Worm (Caenorhabditis elegans) whole organism, L1 larva: ENCODE measurements around the gene Y62E10A.23.

Experiments used
- C16A3.4 ChIP-seq: fragments of 150-350 bp; optimal IDR thresholded peaks from 2 replicates; lab custom pipeline; 2014; ENCODE audit warnings: missing biosample characterization, missing genetic modification characterization
- F16B12.6 ChIP-seq: fragments of 150-350 bp; optimal IDR thresholded peaks from 2 replicates; lab custom pipeline; 2014; ENCODE audit warnings: missing biosample characterization, missing genetic modification characterization
- Y116A8C.19 ChIP-seq: sonication (generic microtip); optimal IDR thresholded peaks from 2 replicates; lab custom pipeline; 2016; ENCODE audit warnings: missing compliant biosample characterization, missing genetic modification characterization, borderline replicate concordance
- alr-1 ChIP-seq: fragments of 200-800 bp; sonication (Bioruptor generic); optimal IDR thresholded peaks from 2 replicates; lab custom pipeline; 2018; ENCODE audit warnings: borderline replicate concordance, mild to moderate bottlenecking, missing genetic modification characterization, missing compliant biosample characterization
- aly-2 ChIP-seq: fragments of 150-350 bp; optimal IDR thresholded peaks from 2 replicates; lab custom pipeline; 2014; ENCODE audit warnings: missing biosample characterization, missing genetic modification characterization
- blmp-1 ChIP-seq: fragments of 150-350 bp; optimal IDR thresholded peaks from 2 replicates; lab custom pipeline; 2014; ENCODE audit warnings: missing biosample characterization, missing genetic modification characterization
- ceh-8 ChIP-seq: fragments of 200-800 bp; sonication (Bioruptor generic); optimal IDR thresholded peaks from 2 replicates; lab custom pipeline; 2018; ENCODE audit warnings: mild to moderate bottlenecking, missing genetic modification characterization, moderate library complexity, missing compliant biosample characterization
- ceh-82 ChIP-seq, 3 experiments: fragments of 150-350 bp in 1 of 3; sonication (generic microtip) in 2 of 3; optimal IDR thresholded peaks; 2 replicates each; lab custom pipeline; 2014 to 2017; ENCODE audit warnings: missing biosample characterization in 3 of 3, missing genetic modification characterization in 3 of 3
- ceh-90 ChIP-seq: sonication (generic microtip); optimal IDR thresholded peaks from 2 replicates; lab custom pipeline; 2016; ENCODE audit warnings: missing genetic modification characterization, missing compliant biosample characterization
- dpl-1 ChIP-seq, 3 experiments: fragments of 150-350 bp in 2 of 3; sonication (generic microtip) in 1 of 3; optimal IDR thresholded peaks; 2 replicates each; lab custom pipeline; 2014 to 2017; ENCODE audit warnings: missing biosample characterization in 3 of 3, missing genetic modification characterization in 3 of 3, missing genetic modification reagents in 3 of 3
- egl-13 ChIP-seq: sonication (generic microtip); optimal IDR thresholded peaks from 2 replicates; lab custom pipeline; 2016; ENCODE audit warnings: missing genotype, missing genetic modification reagents, missing genetic modification characterization, missing compliant biosample characterization
- egl-27 ChIP-seq, 2 experiments: fragments of 150-350 bp in 1 of 2; sonication (generic microtip); optimal IDR thresholded peaks; 3 replicates each; lab custom pipeline; 2017 to 2018; ENCODE audit warnings: missing biosample characterization in 2 of 2, missing genetic modification characterization in 2 of 2, missing genetic modification reagents in 2 of 2
- elt-2 ChIP-seq: sonication (generic microtip); optimal IDR thresholded peaks from 2 replicates; lab custom pipeline; 2016; ENCODE audit warnings: missing genetic modification characterization, mild to moderate bottlenecking, inconsistent platforms, missing compliant biosample characterization, missing genetic modification reagents
- fkh-10 ChIP-seq: sonication (generic microtip); optimal IDR thresholded peaks from 2 replicates; lab custom pipeline; 2017; ENCODE audit warnings: missing biosample characterization, missing genetic modification reagents, missing genetic modification characterization
- fkh-8 ChIP-seq: sonication (generic microtip); optimal IDR thresholded peaks from 2 replicates; lab custom pipeline; 2016; ENCODE audit warnings: mild to moderate bottlenecking, missing genetic modification characterization, missing compliant biosample characterization
- fos-1 ChIP-seq: fragments of 150-350 bp; optimal IDR thresholded peaks from 2 replicates; lab custom pipeline; 2014; ENCODE audit warnings: missing biosample characterization, missing genetic modification characterization
- hlh-4 ChIP-seq: sonication (generic microtip); optimal IDR thresholded peaks from 2 replicates; lab custom pipeline; 2016; ENCODE audit warnings: mild to moderate bottlenecking, missing genetic modification characterization, missing compliant biosample characterization
- irx-1 ChIP-seq: sonication (generic microtip); optimal IDR thresholded peaks from 2 replicates; lab custom pipeline; 2016; ENCODE audit warnings: missing genetic modification characterization, missing compliant biosample characterization
- jun-1 ChIP-seq: fragments of 150-350 bp; optimal IDR thresholded peaks from 2 replicates; lab custom pipeline; 2014; ENCODE audit warnings: missing biosample characterization, missing genetic modification reagents, missing genetic modification characterization
- lin-13 ChIP-seq: fragments of 150-350 bp; optimal IDR thresholded peaks from 2 replicates; lab custom pipeline; 2014; ENCODE audit warnings: missing biosample characterization, missing genetic modification reagents, missing genetic modification characterization
- lin-14 ChIP-seq: fragments of 200-800 bp; sonication (Bioruptor generic); optimal IDR thresholded peaks from 2 replicates; lab custom pipeline; 2018; ENCODE audit warnings: mild to moderate bottlenecking, missing genetic modification characterization, moderate library complexity, missing compliant biosample characterization
- lin-15B ChIP-seq: fragments of 150-350 bp; sonication (generic microtip); optimal IDR thresholded peaks from 3 replicates; lab custom pipeline; 2014; ENCODE audit warnings: missing biosample characterization, missing genetic modification characterization
- lin-35 ChIP-seq, 2 experiments: fragments of 150-350 bp; optimal IDR thresholded peaks; 2 replicates each; lab custom pipeline; 2014; ENCODE audit warnings: missing biosample characterization in 2 of 2, missing genetic modification characterization in 2 of 2, missing genetic modification reagents in 2 of 2
- lsy-2 ChIP-seq, 2 experiments: fragments of 150-350 bp; optimal IDR thresholded peaks; 2 replicates each; lab custom pipeline; 2014; ENCODE audit warnings: missing biosample characterization in 2 of 2, missing genetic modification characterization in 2 of 2
- mab-9 ChIP-seq: fragments of 200-800 bp; sonication (Bioruptor generic); IDR thresholded peaks from 2 replicates; pipeline ENCODE4 v1.3.6; 2022; ENCODE audit warnings: missing genetic modification reagents, missing genetic modification characterization, missing compliant biosample characterization
- mdl-1 ChIP-seq, 2 experiments: fragments of 150-350 bp; optimal IDR thresholded peaks; 2 replicates each; lab custom pipeline; 2014 to 2017; ENCODE audit warnings: missing biosample characterization in 2 of 2, missing genetic modification characterization in 2 of 2, inconsistent platforms in 1 of 2
- mef-2 ChIP-seq: fragments of 150-350 bp; optimal IDR thresholded peaks from 2 replicates; lab custom pipeline; 2014; ENCODE audit warnings: missing biosample characterization, missing genetic modification characterization
- mep-1 ChIP-seq: fragments of 150-350 bp; optimal IDR thresholded peaks from 2 replicates; lab custom pipeline; 2014; ENCODE audit warnings: missing biosample characterization, missing genetic modification characterization
- nhr-19 ChIP-seq: fragments of 200-800 bp; sonication (Bioruptor generic); conservative IDR thresholded peaks from 2 replicates; pipeline ENCODE4 v1.3.6; 2022; ENCODE audit warnings: missing genetic modification characterization, missing compliant biosample characterization
- nhr-20 ChIP-seq: sonication (generic microtip); optimal IDR thresholded peaks from 2 replicates; lab custom pipeline; 2016; ENCODE audit warnings: mild to moderate bottlenecking, missing genetic modification characterization, missing compliant biosample characterization
- nhr-237 ChIP-seq: fragments of 150-350 bp; optimal IDR thresholded peaks from 2 replicates; lab custom pipeline; 2014; ENCODE audit warnings: missing biosample characterization, missing genetic modification characterization
- nhr-47 ChIP-seq: sonication (generic microtip); optimal IDR thresholded peaks from 2 replicates; lab custom pipeline; 2016; ENCODE audit warnings: mild to moderate bottlenecking, missing genetic modification characterization, moderate library complexity, missing compliant biosample characterization
- nhr-71 ChIP-seq: sonication (generic microtip); optimal IDR thresholded peaks from 2 replicates; lab custom pipeline; 2016; ENCODE audit warnings: mild to moderate bottlenecking, missing genetic modification characterization, moderate library complexity, missing compliant biosample characterization
- nhr-77 ChIP-seq: fragments of 150-350 bp; optimal IDR thresholded peaks from 2 replicates; lab custom pipeline; 2014; ENCODE audit warnings: missing biosample characterization, missing genetic modification characterization
- nhr-90 ChIP-seq: sonication (generic microtip); optimal IDR thresholded peaks from 2 replicates; lab custom pipeline; 2016; ENCODE audit warnings: mild to moderate bottlenecking, missing genetic modification characterization, missing compliant biosample characterization; ENCODE audit not compliant: poor library complexity
- pag-3 ChIP-seq: sonication (generic microtip); optimal IDR thresholded peaks from 2 replicates; lab custom pipeline; 2017; ENCODE audit warnings: missing genetic modification characterization, mild to moderate bottlenecking, missing compliant biosample characterization, antibody characterized with exemption, borderline replicate concordance; ENCODE audit not compliant: insufficient read depth
- pax-3 ChIP-seq: fragments of 200-800 bp; sonication (Bioruptor generic); optimal IDR thresholded peaks from 2 replicates; lab custom pipeline; 2018; ENCODE audit warnings: mild to moderate bottlenecking, missing genetic modification characterization, moderate library complexity, missing compliant biosample characterization
- rnt-1 ChIP-seq: sonication (generic microtip); optimal IDR thresholded peaks from 2 replicates; lab custom pipeline; 2016; ENCODE audit warnings: mild to moderate bottlenecking, missing genetic modification characterization, moderate library complexity, missing compliant biosample characterization
- snpc-4 ChIP-seq: fragments of 150-350 bp; optimal IDR thresholded peaks from 2 replicates; lab custom pipeline; 2014; ENCODE audit warnings: missing biosample characterization, missing genetic modification characterization
- sox-4 ChIP-seq: sonication (generic microtip); optimal IDR thresholded peaks from 2 replicates; lab custom pipeline; 2016; ENCODE audit warnings: missing genetic modification characterization, missing compliant biosample characterization
- sptf-1 ChIP-seq: fragments of 150-350 bp; optimal IDR thresholded peaks from 2 replicates; lab custom pipeline; 2014; ENCODE audit warnings: missing biosample characterization, missing genetic modification characterization
- swsn-7 ChIP-seq: sonication (generic microtip); optimal IDR thresholded peaks from 2 replicates; lab custom pipeline; 2016; ENCODE audit warnings: missing genetic modification characterization, missing compliant biosample characterization
- tlp-1 ChIP-seq: fragments of 150-350 bp; optimal IDR thresholded peaks from 2 replicates; lab custom pipeline; 2014; ENCODE audit warnings: missing biosample characterization, missing genetic modification characterization
- unc-130 ChIP-seq: fragments of 150-350 bp; optimal IDR thresholded peaks from 2 replicates; lab custom pipeline; 2017; ENCODE audit warnings: missing biosample characterization, missing genetic modification characterization, inconsistent platforms
- unc-30 ChIP-seq: sonication (generic microtip); optimal IDR thresholded peaks from 2 replicates; lab custom pipeline; 2017; ENCODE audit warnings: missing biosample characterization, missing genetic modification characterization
- unc-62 ChIP-seq: fragments of 150-350 bp; optimal IDR thresholded peaks from 2 replicates; lab custom pipeline; 2014; ENCODE audit warnings: missing biosample characterization, missing genetic modification reagents, missing genetic modification characterization
- unc-86 ChIP-seq: sonication (generic microtip); optimal IDR thresholded peaks from 2 replicates; lab custom pipeline; 2016; ENCODE audit warnings: missing genetic modification characterization, missing compliant biosample characterization
- unc-98 ChIP-seq: fragments of 200-800 bp; sonication (Bioruptor generic); IDR thresholded peaks from 2 replicates; pipeline ENCODE4 v1.3.6; 2022; ENCODE audit warnings: missing genetic modification characterization, missing compliant biosample characterization
- vab-15 ChIP-seq: sonication (generic microtip); optimal IDR thresholded peaks from 2 replicates; lab custom pipeline; 2017; ENCODE audit warnings: missing genotype, mild to moderate bottlenecking, missing genetic modification characterization, missing compliant biosample characterization
- zip-4 ChIP-seq: fragments of 200-800 bp; sonication (Bioruptor generic); optimal IDR thresholded peaks from 2 replicates; lab custom pipeline; 2018; ENCODE audit warnings: mild to moderate bottlenecking, missing genetic modification characterization, moderate library complexity, missing compliant biosample characterization
- ztf-11 ChIP-seq, 2 experiments: sonication (generic microtip); optimal IDR thresholded peaks; 2 replicates each; lab custom pipeline; 2016 to 2017; ENCODE audit warnings: missing genetic modification characterization in 2 of 2, missing biosample characterization in 1 of 2, missing compliant biosample characterization in 1 of 2
- ztf-4 ChIP-seq: fragments of 150-350 bp; optimal IDR thresholded peaks from 2 replicates; lab custom pipeline; 2014; ENCODE audit warnings: missing biosample characterization, missing genetic modification characterization

Gene Y62E10A.23

DNA sequence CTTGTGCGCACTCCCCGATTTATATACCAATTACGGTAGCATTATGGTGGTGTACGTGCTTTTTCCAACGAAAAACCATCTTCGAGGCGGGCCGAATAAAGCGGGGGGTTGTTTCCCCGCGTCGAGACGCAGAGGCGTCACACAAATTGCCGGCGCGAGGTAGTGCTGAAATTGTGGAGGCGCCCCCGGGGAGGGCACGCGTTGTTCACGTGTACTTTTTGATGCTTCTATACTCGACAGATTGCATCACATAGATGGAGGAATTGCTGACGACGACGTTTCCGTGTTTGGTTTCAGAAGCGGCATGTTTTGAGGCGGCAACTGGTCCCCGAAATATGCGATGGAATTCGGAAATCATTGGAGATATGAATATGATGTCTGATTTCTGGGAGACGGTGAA, 9.1 kb downstream of the Y62E10A.23 start:
- TF ChIP-seq lin-14 (GFP tag; lab: Kevin White, UChicago) = peak; percentile 99
- TF ChIP-seq ztf-11 (tag; optimal IDR thresholded peaks at IDR 0.05; lab: Kevin White, UChicago) = peak in 1 of 2 experiments; percentile 53
- TF ChIP-seq pax-3 (tag; lab: Kevin White, UChicago) = peak; percentile 78
- TF ChIP-seq fkh-8 = peak; percentile 96
- TF ChIP-seq nhr-19 (GFP tag; lab: Robert Waterston, UW) = peak; percentile 93
- peak; percentile 95 for TF ChIP-seq nhr-20
- TF ChIP-seq lin-13 (GFP tag; lab: Kevin White, UChicago) = peak; percentile 84
- TF ChIP-seq fkh-10 = peak; percentile 93
- peak; percentile 79 for TF ChIP-seq mef-2
- peak; percentile 79 to 96 (median 84) for TF ChIP-seq ceh-82 (tag; optimal IDR thresholded peaks at IDR 0.05; lab: Kevin White, UChicago)
- TF ChIP-seq irx-1 (tag; lab: Kevin White, UChicago) = peak; percentile 68
- peak; percentile 85 for TF ChIP-seq rnt-1 (tag; lab: Kevin White, UChicago)
- peak; percentile 86 for TF ChIP-seq unc-130
- TF ChIP-seq C16A3.4 (tag; lab: Kevin White, UChicago) = peak; percentile 75
- TF ChIP-seq nhr-237 (tag; lab: Kevin White, UChicago) = peak; percentile 64
- TF ChIP-seq ceh-8 = peak; percentile 75
- TF ChIP-seq mab-9 = peak; percentile 71
- peak; percentile 69 for TF ChIP-seq vab-15 (tag; lab: Kevin White, UChicago)
- peak; percentile 79 for TF ChIP-seq egl-13 (tag; lab: Kevin White, UChicago)
- TF ChIP-seq unc-62 (GFP tag; lab: Kevin White, UChicago) = no peak
- peak; percentile 97 for TF ChIP-seq nhr-71 (tag; lab: Kevin White, UChicago)
- peak; percentile 77 for TF ChIP-seq jun-1 (tag; lab: Kevin White, UChicago)
- peak; percentile 44 to 53 (median 51) for TF ChIP-seq dpl-1 (GFP tag; optimal IDR thresholded peaks at IDR 0.05; lab: Kevin White, UChicago)
- no peak for TF ChIP-seq pag-3
- TF ChIP-seq aly-2 (tag; lab: Kevin White, UChicago) = no peak
- no peak for TF ChIP-seq ceh-90 (tag; lab: Kevin White, UChicago)
- TF ChIP-seq nhr-47 = peak; percentile 90
- TF ChIP-seq nhr-77 (tag; lab: Kevin White, UChicago) = peak; percentile 70
- no peak for TF ChIP-seq hlh-4 (tag; lab: Kevin White, UChicago)
- TF ChIP-seq blmp-1 (tag; lab: Kevin White, UChicago) = peak; percentile 50
- no peak for TF ChIP-seq tlp-1
- TF ChIP-seq lsy-2 (tag; optimal IDR thresholded peaks at IDR 0.05; lab: Kevin White, UChicago) = peak; percentile 74 to 87
- peak; percentile 66 to 82 for TF ChIP-seq lin-35 (GFP tag; optimal IDR thresholded peaks at IDR 0.05; lab: Kevin White, UChicago)
- no peak for TF ChIP-seq Y116A8C.19
- peak; percentile 69 to 88 for TF ChIP-seq egl-27 (tag; optimal IDR thresholded peaks at IDR 0.05; lab: Kevin White, UChicago)
- peak; percentile 63 for TF ChIP-seq unc-86 (tag; lab: Kevin White, UChicago)
- TF ChIP-seq fos-1 = peak; percentile 26
- peak; percentile 89 for TF ChIP-seq swsn-7
- no peak for TF ChIP-seq sptf-1 (tag; lab: Kevin White, UChicago)
- peak; percentile 85 for TF ChIP-seq ztf-4 (tag; lab: Kevin White, UChicago)
- TF ChIP-seq unc-98 (GFP tag; lab: Robert Waterston, UW) = peak; percentile 8; the same call in 1 of the 2 replicates
- peak; percentile 26 for TF ChIP-seq sox-4
- TF ChIP-seq mep-1 (tag; lab: Kevin White, UChicago) = peak; percentile 56
- TF ChIP-seq lin-15B (tag; lab: Kevin White, UChicago) = peak; percentile 2
- TF ChIP-seq unc-30 (tag; lab: Kevin White, UChicago) = no peak
- TF ChIP-seq alr-1 (tag; lab: Kevin White, UChicago) = no peak
- peak; percentile 24 for TF ChIP-seq snpc-4 (tag; lab: Kevin White, UChicago)
- TF ChIP-seq elt-2 (tag; lab: Kevin White, UChicago) = peak; percentile 90
- peak; percentile 38 for TF ChIP-seq F16B12.6
- TF ChIP-seq nhr-90 (tag; lab: Kevin White, UChicago) = peak; percentile 88
- TF ChIP-seq zip-4 (GFP tag; lab: Kevin White, UChicago) = peak; percentile 4
- peak in 1 of 2 experiments; percentile 90 for TF ChIP-seq mdl-1 (tag; optimal IDR thresholded peaks at IDR 0.05; lab: Kevin White, UChicago)
